Worm (Caenorhabditis elegans): ENCODE data around the gene Y116A8C.37.

ce11 chrIV:17105578-17105977 is 25.4 kb downstream of the Y116A8C.37 start:
- TF ChIP-seq fkh-10 (GFP tag; optimal IDR thresholded peaks at IDR 0.05) = no peak
- TF ChIP-seq pha-4 (tag; optimal IDR thresholded peaks at IDR 0.05) = no peak
- no peak for TF ChIP-seq elt-2 (tag; optimal IDR thresholded peaks at IDR 0.05)
- TF ChIP-seq hlh-30 (tag; optimal IDR thresholded peaks at IDR 0.05; ENCODE audit: insufficient read depth) = no peak
- no peak for TF ChIP-seq T23F11.4 (GFP tag; optimal IDR thresholded peaks at IDR 0.05)
- no peak for TF ChIP-seq zip-5 (tag; optimal IDR thresholded peaks at IDR 0.05)
- TF ChIP-seq ztf-16 (tag; optimal IDR thresholded peaks at IDR 0.05) = no peak
- TF ChIP-seq nhr-11 (tag; optimal IDR thresholded peaks at IDR 0.05) = no peak
- TF ChIP-seq tbx-2 (tag; optimal IDR thresholded peaks at IDR 0.05) = no peak
- no peak for TF ChIP-seq sox-4 (tag; optimal IDR thresholded peaks at IDR 0.05)
- TF ChIP-seq ref-2 (tag; optimal IDR thresholded peaks at IDR 0.05) = no peak
- no peak for TF ChIP-seq dmd-4 (tag; optimal IDR thresholded peaks at IDR 0.05; ENCODE audit: borderline replicate concordance)

Measured in whole organism, late embryonic.